Worm (Caenorhabditis elegans) whole organism, L2 larva: Measurements from ENCODE around the gene tomm-70.
A peak's percentile ranks its signal among the peaks of the same experiment; 100 is the strongest.

Experiments
- F13H6.1 ChIP-seq: sonication (generic microtip); optimal IDR thresholded peaks from 2 replicates; lab custom pipeline; 2016; ENCODE audit warnings: missing genetic modification characterization, missing compliant biosample characterization
- R02D3.7 ChIP-seq: fragments of 150-350 bp; optimal IDR thresholded peaks from 2 replicates; lab custom pipeline; 2014; ENCODE audit warnings: missing biosample characterization, missing genetic modification characterization
- Y55F3AM.14 ChIP-seq: fragments of 200-800 bp; sonication (Bioruptor generic); optimal IDR thresholded peaks from 2 replicates; lab custom pipeline; 2018; ENCODE audit warnings: mild to moderate bottlenecking, missing genetic modification characterization, missing compliant biosample characterization
- alr-1 ChIP-seq: fragments of 150-350 bp; optimal IDR thresholded peaks from 2 replicates; lab custom pipeline; 2014; ENCODE audit warnings: missing biosample characterization, missing genetic modification characterization
- blmp-1 ChIP-seq: sonication (generic microtip); optimal IDR thresholded peaks from 2 replicates; lab custom pipeline; 2017; ENCODE audit warnings: missing genetic modification characterization, mild to moderate bottlenecking, missing compliant biosample characterization, antibody characterized with exemption, moderate library complexity; ENCODE audit not compliant: insufficient read depth
- ceh-16 ChIP-seq: fragments of 150-350 bp; optimal IDR thresholded peaks from 2 replicates; lab custom pipeline; 2014; ENCODE audit warnings: missing biosample characterization, missing genetic modification characterization
- ceh-82 ChIP-seq: fragments of 150-350 bp; optimal IDR thresholded peaks from 2 replicates; lab custom pipeline; 2014; ENCODE audit warnings: missing biosample characterization, missing genetic modification characterization
- crh-2 ChIP-seq: sonication (generic microtip); optimal IDR thresholded peaks from 2 replicates; lab custom pipeline; 2017; ENCODE audit warnings: missing biosample characterization, missing genetic modification characterization
- egl-27 ChIP-seq: sonication (generic microtip); optimal IDR thresholded peaks from 3 replicates; lab custom pipeline; 2017; ENCODE audit warnings: missing biosample characterization, missing genetic modification reagents, missing genetic modification characterization
- elt-1 ChIP-seq: fragments of 150-350 bp; optimal IDR thresholded peaks from 2 replicates; lab custom pipeline; 2014; ENCODE audit warnings: missing biosample characterization, missing genetic modification characterization
- fos-1 ChIP-seq: fragments of 150-350 bp; optimal IDR thresholded peaks from 2 replicates; lab custom pipeline; 2014; ENCODE audit warnings: missing biosample characterization, missing genetic modification characterization
- lin-11 ChIP-seq: fragments of 150-350 bp; sonication (generic microtip); optimal IDR thresholded peaks from 2 replicates; lab custom pipeline; 2014; ENCODE audit warnings: missing biosample characterization, missing genetic modification characterization, inconsistent platforms, mixed read lengths
- lin-13 ChIP-seq: fragments of 150-350 bp; optimal IDR thresholded peaks from 2 replicates; lab custom pipeline; 2014; ENCODE audit warnings: missing biosample characterization, missing genetic modification reagents, missing genetic modification characterization
- lin-39 ChIP-seq: fragments of 150-350 bp; optimal IDR thresholded peaks from 2 replicates; lab custom pipeline; 2014; ENCODE audit warnings: missing biosample characterization, missing genetic modification reagents, missing genetic modification characterization
- mab-5 ChIP-seq: fragments of 150-350 bp; optimal IDR thresholded peaks from 2 replicates; lab custom pipeline; 2014; ENCODE audit warnings: missing biosample characterization, missing genetic modification characterization
- mbf-1 ChIP-seq: sonication (generic microtip); optimal IDR thresholded peaks from 2 replicates; lab custom pipeline; 2017; ENCODE audit warnings: missing biosample characterization, missing genetic modification characterization
- mdl-1 ChIP-seq, 2 experiments: fragments of 150-350 bp in 1 of 2; sonication (generic microtip) in 1 of 2; optimal IDR thresholded peaks; 2 replicates each; lab custom pipeline; 2017; ENCODE audit warnings: missing biosample characterization in 2 of 2, missing genetic modification characterization in 2 of 2
- nhr-10 ChIP-seq: sonication (generic microtip); optimal IDR thresholded peaks from 2 replicates; lab custom pipeline; 2017; ENCODE audit warnings: missing biosample characterization, missing genetic modification characterization
- nhr-11 ChIP-seq: fragments of 150-350 bp; optimal IDR thresholded peaks from 2 replicates; lab custom pipeline; 2014; ENCODE audit warnings: missing biosample characterization, missing genetic modification characterization
- nhr-12 ChIP-seq: fragments of 150-350 bp; optimal IDR thresholded peaks from 2 replicates; lab custom pipeline; 2014; ENCODE audit warnings: missing biosample characterization, missing genetic modification characterization
- nhr-129 ChIP-seq: fragments of 150-350 bp; optimal IDR thresholded peaks from 2 replicates; lab custom pipeline; 2014; ENCODE audit warnings: missing biosample characterization, missing genetic modification characterization
- nhr-21 ChIP-seq: fragments of 150-350 bp; optimal IDR thresholded peaks from 2 replicates; lab custom pipeline; 2014; ENCODE audit warnings: missing biosample characterization, missing genetic modification characterization
- nhr-23 ChIP-seq: fragments of 150-350 bp; optimal IDR thresholded peaks from 2 replicates; lab custom pipeline; 2014; ENCODE audit warnings: missing biosample characterization, missing genetic modification reagents, missing genetic modification characterization
- nhr-237 ChIP-seq: fragments of 150-350 bp; optimal IDR thresholded peaks from 2 replicates; lab custom pipeline; 2014; ENCODE audit warnings: missing biosample characterization, missing genetic modification characterization
- nhr-25 ChIP-seq: fragments of 150-350 bp; sonication (generic microtip); optimal IDR thresholded peaks from 3 replicates; lab custom pipeline; 2014; ENCODE audit warnings: missing biosample characterization, missing genetic modification characterization
- nhr-6 ChIP-seq: fragments of 150-350 bp; optimal IDR thresholded peaks from 2 replicates; lab custom pipeline; 2014; ENCODE audit warnings: missing biosample characterization, missing genetic modification characterization
- peb-1 ChIP-seq: fragments of 150-350 bp; optimal IDR thresholded peaks from 2 replicates; lab custom pipeline; 2014; ENCODE audit warnings: missing biosample characterization, missing genetic modification characterization
- sem-4 ChIP-seq: fragments of 150-350 bp; optimal IDR thresholded peaks from 2 replicates; lab custom pipeline; 2014; ENCODE audit warnings: missing biosample characterization, missing genetic modification reagents, missing genetic modification characterization
- skn-1 ChIP-seq: sonication (generic microtip); optimal IDR thresholded peaks from 2 replicates; lab custom pipeline; 2017; ENCODE audit warnings: missing biosample characterization, missing genetic modification characterization
- sma-9 ChIP-seq, 2 experiments: fragments of 150-350 bp in 1 of 2; sonication (generic microtip) in 1 of 2; optimal IDR thresholded peaks; 2 replicates each; lab custom pipeline; 2014 to 2016; ENCODE audit warnings: missing genetic modification characterization in 2 of 2, mild to moderate bottlenecking in 1 of 2, missing biosample characterization in 1 of 2, missing compliant biosample characterization in 1 of 2, missing genetic modification reagents in 1 of 2, moderate library complexity in 1 of 2
- snpc-4 ChIP-seq: fragments of 150-350 bp; optimal IDR thresholded peaks from 2 replicates; lab custom pipeline; 2014; ENCODE audit warnings: missing biosample characterization, missing genetic modification characterization
- unc-39 ChIP-seq: fragments of 150-350 bp; optimal IDR thresholded peaks from 2 replicates; lab custom pipeline; 2014; ENCODE audit warnings: missing biosample characterization, missing genetic modification characterization
- unc-55 ChIP-seq: fragments of 150-350 bp; sonication (generic microtip); optimal IDR thresholded peaks from 3 replicates; lab custom pipeline; 2014; ENCODE audit warnings: missing biosample characterization, missing genetic modification reagents, missing genetic modification characterization
- unc-62 ChIP-seq: fragments of 150-350 bp; optimal IDR thresholded peaks from 2 replicates; lab custom pipeline; 2014; ENCODE audit warnings: missing biosample characterization, missing genetic modification reagents, missing genetic modification characterization
- zag-1 ChIP-seq: fragments of 150-350 bp; optimal IDR thresholded peaks from 2 replicates; lab custom pipeline; 2014; ENCODE audit warnings: missing biosample characterization, missing genetic modification characterization
- ztf-1 ChIP-seq: fragments of 200-800 bp; sonication (Bioruptor generic); conservative IDR thresholded peaks from 2 replicates; pipeline ENCODE4 v1.3.6; 2022; ENCODE audit warnings: missing genetic modification characterization, missing compliant biosample characterization
- ztf-11 ChIP-seq: sonication (generic microtip); optimal IDR thresholded peaks from 2 replicates; lab custom pipeline; 2017; ENCODE audit warnings: missing biosample characterization, missing genetic modification characterization
- ztf-4 ChIP-seq: fragments of 150-350 bp; optimal IDR thresholded peaks from 2 replicates; lab custom pipeline; 2014; ENCODE audit warnings: missing biosample characterization, missing genetic modification characterization

Gene tomm-70

DNA sequence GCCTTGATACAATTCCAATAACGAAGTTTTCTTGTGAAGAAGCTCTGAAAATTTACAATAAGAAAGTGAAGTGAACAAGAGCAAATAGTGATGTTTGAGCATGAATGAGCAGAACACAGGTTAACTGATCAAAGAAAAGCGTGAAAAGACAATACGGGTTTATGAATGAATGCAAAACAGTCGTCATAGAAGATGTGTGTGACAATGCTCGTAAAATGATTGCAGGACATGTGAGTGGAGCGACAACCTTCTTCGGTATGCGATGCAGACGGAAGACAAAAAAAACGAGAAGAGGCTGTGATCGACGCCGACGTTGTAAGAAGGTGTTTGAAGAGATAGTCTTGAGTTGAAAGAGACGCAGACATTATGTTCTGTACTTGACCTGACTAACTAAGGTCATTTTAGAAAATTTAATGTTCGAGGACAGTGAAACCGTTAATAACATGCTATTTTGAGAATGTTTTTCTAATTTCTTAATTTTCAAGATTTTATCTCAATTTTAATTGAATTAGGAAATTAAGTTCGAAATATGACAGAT, 12.8 kb upstream of the tomm-70 start, which contains the start of gene mig-22:
Gene mig-22 (minus strand): TSS at position 51 of the 538 bp plus-strand sequence.
- TF ChIP-seq nhr-129 (peak; percentile 7), ceh-82 (tag; lab: Kevin White, UChicago) (no peak), skn-1 (tag; lab: Kevin White, UChicago) (no peak), blmp-1 (tag; lab: Kevin White, UChicago) (peak; percentile 33), nhr-25 (tag; lab: Kevin White, UChicago) (peak; percentile 17)
- TF ChIP-seq, all 48 proteins: peak for 3

DNA sequence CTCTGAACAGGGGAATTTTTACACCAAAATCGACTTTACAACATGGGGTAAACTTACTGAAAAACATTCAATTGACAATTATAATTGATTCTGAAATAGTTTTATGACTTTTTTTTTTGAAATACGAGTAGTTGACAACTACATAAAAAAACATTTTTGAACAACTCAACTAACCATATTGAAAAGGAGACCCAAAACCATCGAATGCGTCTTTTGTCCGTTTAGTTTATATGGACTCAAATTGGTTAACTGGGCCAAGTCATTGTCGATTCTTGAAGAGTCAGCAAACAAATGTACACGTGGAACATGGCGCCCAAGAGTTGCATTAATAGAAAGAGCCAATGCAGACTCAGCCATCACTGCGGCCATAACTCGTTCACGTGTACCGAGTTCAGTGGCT, 11.9 kb upstream of the tomm-70 start:
- TF ChIP-seq peb-1 (tag; lab: Kevin White, UChicago) (no peak), fos-1 (no peak), egl-27 (tag; lab: Kevin White, UChicago) (no peak), unc-39 (tag; lab: Kevin White, UChicago) (no peak), nhr-23 (tag; lab: Kevin White, UChicago) (no peak), nhr-237 (tag; lab: Kevin White, UChicago) (no peak), nhr-25 (tag; lab: Kevin White, UChicago) (no peak), alr-1 (no peak), ztf-11 (tag; lab: Kevin White, UChicago) (no peak), lin-13 (no peak), F13H6.1 (tag; lab: Kevin White, UChicago) (no peak), crh-2 (tag; lab: Kevin White, UChicago) (no peak), sma-9 (GFP tag; optimal IDR thresholded peaks at IDR 0.05; lab: Kevin White, UChicago) (no peak), sma-9 (tag; optimal IDR thresholded peaks at IDR 0.05; lab: Kevin White, UChicago) (no peak), nhr-11 (no peak), lin-11 (no peak)

DNA sequence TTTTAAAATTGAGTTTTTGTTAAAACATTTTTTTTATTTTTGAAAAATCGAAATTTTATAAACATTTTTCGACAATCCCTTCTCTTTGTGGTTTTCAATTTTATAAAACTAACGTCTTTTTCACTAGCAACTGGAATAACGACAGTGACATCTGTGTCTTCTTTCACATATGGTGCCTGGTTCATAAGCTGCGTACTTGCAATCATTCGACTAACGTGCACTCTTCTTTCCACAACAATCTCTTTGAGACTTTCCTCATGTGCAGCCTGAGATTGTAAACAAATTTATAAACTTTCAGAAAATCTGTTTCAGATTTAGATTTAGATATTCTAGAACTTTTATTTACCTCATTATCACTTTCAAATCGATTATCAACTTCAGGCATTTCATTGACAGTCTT, 10.5 kb upstream of the tomm-70 start:
- TF ChIP-seq unc-62 (GFP tag; lab: Kevin White, UChicago) (no peak), ztf-11 (tag; lab: Kevin White, UChicago) (no peak), R02D3.7 (tag; lab: Kevin White, UChicago) (no peak), nhr-12 (no peak), nhr-23 (tag; lab: Kevin White, UChicago) (no peak), elt-1 (tag; lab: Kevin White, UChicago) (no peak), lin-39 (tag; lab: Kevin White, UChicago) (no peak), unc-55 (no peak), nhr-25 (tag; lab: Kevin White, UChicago) (no peak), snpc-4 (tag; lab: Kevin White, UChicago) (no peak), nhr-10 (tag; lab: Kevin White, UChicago) (no peak), lin-11 (no peak), mdl-1 (tag; optimal IDR thresholded peaks at IDR 0.05; lab: Kevin White, UChicago) (no peak), ztf-4 (tag; lab: Kevin White, UChicago) (no peak), Y55F3AM.14 (GFP tag; lab: Kevin White, UChicago) (no peak)

DNA sequence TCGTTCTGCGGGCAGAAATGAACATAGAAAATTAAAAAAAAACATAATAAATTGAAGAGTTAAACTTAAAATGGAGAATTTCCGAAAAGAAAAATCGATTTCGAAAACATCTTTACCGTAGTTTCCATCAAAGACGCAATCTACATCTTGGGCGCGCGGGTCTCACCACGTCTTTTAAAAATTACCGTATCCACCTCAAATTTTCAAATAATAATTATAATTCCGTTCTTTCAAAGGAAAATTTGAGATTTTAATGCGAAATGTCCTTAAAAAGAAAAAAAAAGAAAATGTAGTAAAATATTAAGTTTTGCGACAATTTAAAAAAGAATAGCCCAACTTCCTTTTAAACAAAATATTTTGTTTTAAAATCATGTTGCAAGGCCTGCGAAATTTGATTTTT, 8.6 kb upstream of the tomm-70 start:
- no peak for TF ChIP-seq ztf-4 (tag; lab: Kevin White, UChicago)
- TF ChIP-seq zag-1 (tag; lab: Kevin White, UChicago) = no peak
- TF ChIP-seq nhr-6 = no peak
- TF ChIP-seq ceh-16 (tag; lab: Kevin White, UChicago) = no peak
- no peak for TF ChIP-seq sem-4 (tag; lab: Kevin White, UChicago)
- no peak for TF ChIP-seq nhr-21 (tag; lab: Kevin White, UChicago)
- no peak for TF ChIP-seq mab-5 (tag; lab: Kevin White, UChicago)
- no peak for TF ChIP-seq F13H6.1 (tag; lab: Kevin White, UChicago)
- TF ChIP-seq lin-39 (tag; lab: Kevin White, UChicago) = no peak
- no peak for TF ChIP-seq skn-1 (tag; lab: Kevin White, UChicago)
- no peak for TF ChIP-seq mbf-1
- TF ChIP-seq egl-27 (tag; lab: Kevin White, UChicago) = no peak
- TF ChIP-seq lin-11 = no peak
- no peak for TF ChIP-seq ztf-1
- TF ChIP-seq nhr-25 (tag; lab: Kevin White, UChicago) = no peak
- TF ChIP-seq Y55F3AM.14 (GFP tag; lab: Kevin White, UChicago) = no peak
- no peak for TF ChIP-seq blmp-1 (tag; lab: Kevin White, UChicago)
